Fruit fly (Drosophila melanogaster): Measurements from ENCODE around the gene Ndc1.

- TF ChIP-seq ttk (optimal IDR thresholded peaks at IDR 0.05) (no peak), Sin3A (optimal IDR thresholded peaks at IDR 0.05) (no peak)
Measured at dm6 chr3R:23958091-23958838, 34.1 kb downstream of the Ndc1 start, which contains the start of the genes GluProRS and AP-1sigma.

Data from Kc167 (cell line).